Worm (Caenorhabditis elegans) whole organism, mixed stage, embryonic: ENCODE data around the gene Y48A6B.3.

Experiments
- elt-3 ChIP-seq: fragments of 150-350 bp; optimal IDR thresholded peaks from 2 replicates; lab custom pipeline; 2014; ENCODE audit warnings: missing biosample characterization, missing genetic modification characterization
- ham-2 ChIP-seq: fragments of 200-800 bp; sonication (Bioruptor generic); optimal IDR thresholded peaks from 2 replicates; lab custom pipeline; 2018; ENCODE audit warnings: mild to moderate bottlenecking, missing genetic modification characterization, missing compliant biosample characterization
- hlh-1 ChIP-seq: fragments of 150-350 bp; optimal IDR thresholded peaks from 2 replicates; lab custom pipeline; 2014; ENCODE audit warnings: missing biosample characterization, missing genetic modification reagents, missing genetic modification characterization
- lin-32 ChIP-seq: fragments of 200-800 bp; sonication (Bioruptor generic); optimal IDR thresholded peaks from 2 replicates; lab custom pipeline; 2018; ENCODE audit warnings: mild to moderate bottlenecking, missing genetic modification characterization, missing compliant biosample characterization
- mep-1 ChIP-seq: fragments of 150-350 bp; optimal IDR thresholded peaks from 2 replicates; lab custom pipeline; 2017; ENCODE audit warnings: missing biosample characterization, missing genetic modification reagents, missing genetic modification characterization, inconsistent platforms
- nhr-12 ChIP-seq: fragments of 150-350 bp; optimal IDR thresholded peaks from 2 replicates; lab custom pipeline; 2014; ENCODE audit warnings: missing biosample characterization, missing genetic modification characterization
- nhr-237 ChIP-seq: fragments of 150-350 bp; optimal IDR thresholded peaks from 2 replicates; lab custom pipeline; 2014; ENCODE audit warnings: missing biosample characterization, missing genetic modification characterization
- snpc-4 ChIP-seq: fragments of 150-350 bp; optimal IDR thresholded peaks from 2 replicates; lab custom pipeline; 2014; ENCODE audit warnings: missing biosample characterization, missing genetic modification characterization
- unc-62 ChIP-seq: fragments of 150-350 bp; optimal IDR thresholded peaks from 2 replicates; lab custom pipeline; 2014; ENCODE audit warnings: missing biosample characterization, missing genetic modification reagents, missing genetic modification characterization

DNA sequence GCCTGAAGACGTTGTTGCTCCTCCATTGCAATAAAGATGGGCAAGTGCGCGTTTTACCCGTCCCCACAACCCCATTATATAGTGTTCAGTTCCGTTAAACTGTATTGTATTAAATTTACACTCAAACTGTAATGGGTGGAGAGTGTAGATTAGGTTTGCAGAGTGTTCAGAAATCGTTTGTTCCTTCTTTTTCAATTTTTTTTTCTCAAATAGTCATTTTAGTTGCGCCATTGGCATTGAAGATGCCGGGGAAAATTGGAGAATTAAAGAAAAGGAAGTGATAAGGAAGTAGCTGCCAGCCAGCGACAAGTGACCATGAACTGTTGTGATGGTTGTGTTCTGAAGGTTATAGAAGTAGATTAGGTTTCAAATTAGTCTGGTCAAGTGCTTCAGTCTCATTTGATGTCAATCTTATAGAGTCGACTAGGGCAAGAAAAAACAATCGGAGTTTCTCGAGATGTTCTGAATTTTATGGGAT is 22.4 kb upstream of the Y48A6B.3 start, which contains the start of gene col-93:
- no peak for TF ChIP-seq hlh-1 (tag; lab: Kevin White, UChicago)
- no peak for TF ChIP-seq unc-62
- TF ChIP-seq ham-2, result no peak
- TF ChIP-seq lin-32, result no peak
- TF ChIP-seq nhr-237, result no peak
- no peak for TF ChIP-seq mep-1 (tag; lab: Kevin White, UChicago)
- TF ChIP-seq snpc-4 (tag; lab: Kevin White, UChicago), result no peak
- no peak for TF ChIP-seq nhr-12
- TF ChIP-seq elt-3 (tag; lab: Kevin White, UChicago), result no peak
